Fruit fly (Drosophila melanogaster): ENCODE data around the gene CG32148.
A peak's percentile ranks its signal among the peaks of the same experiment; 100 is the strongest.

Gene CG32148

dm6 chr3L:15013957-15014692 is 9.2 kb upstream of the CG32148 start, which contains the start of gene Reck (continued):
- TF ChIP-seq bcd (GFP tag; optimal IDR thresholded peaks at IDR 0.05) (peak; percentile 77), CHES-1-like (GFP tag; optimal IDR thresholded peaks at IDR 0.05) (no peak), sd (tag; optimal IDR thresholded peaks at IDR 0.05) (peak; percentile 3), CG43689 (GFP tag; IDR thresholded peaks at IDR 0.05) (peak; percentile 48; the same call in 1 of the 2 replicates), lmd (GFP tag; IDR thresholded peaks at IDR 0.05) (peak; percentile 69), CG1602 (GFP tag; optimal IDR thresholded peaks at IDR 0.05) (peak; percentile 71), Bdp1 (GFP tag; optimal IDR thresholded peaks at IDR 0.05) (no peak), CG15696 (tag; optimal IDR thresholded peaks at IDR 0.05) (peak; percentile 69), nerfin-1 (tag; optimal IDR thresholded peaks at IDR 0.05) (peak; percentile 78), ato (GFP tag; IDR thresholded peaks at IDR 0.05; ENCODE audit: partially characterized antibody) (no peak), Mad (GFP tag; optimal IDR thresholded peaks at IDR 0.05) (peak; percentile 71), CG3847 (GFP tag; IDR thresholded peaks at IDR 0.05) (peak; percentile 34; the same call in 1 of the 2 replicates), CG30020 (tag; optimal IDR thresholded peaks at IDR 0.05) (no peak), D (optimal IDR thresholded peaks at IDR 0.05) (no peak), D (GFP tag; optimal IDR thresholded peaks at IDR 0.05) (peak; percentile 86), caup (GFP tag; optimal IDR thresholded peaks at IDR 0.05; ENCODE audit: severe bottlenecking) (peak; percentile 83), tio (GFP tag; optimal IDR thresholded peaks at IDR 0.05) (peak; percentile 83), sqz (GFP tag; optimal IDR thresholded peaks at IDR 0.05) (peak; percentile 74), unpg (GFP tag; optimal IDR thresholded peaks at IDR 0.05) (peak; percentile 91), otp (GFP tag; IDR thresholded peaks at IDR 0.05) (peak; percentile 79; the same call in 2 of the 3 replicates), CG6254 (GFP tag; optimal IDR thresholded peaks at IDR 0.05) (peak; percentile 90), Hey (tag; optimal IDR thresholded peaks at IDR 0.05) (no peak), CG12659 (GFP tag; optimal IDR thresholded peaks at IDR 0.05) (peak; percentile 73), en (GFP tag; optimal IDR thresholded peaks at IDR 0.05) (peak; percentile 39), hbn (GFP tag; IDR thresholded peaks at IDR 0.05; ENCODE audit: partially characterized antibody) (no peak), CG8944 (GFP tag; optimal IDR thresholded peaks at IDR 0.05) (peak; percentile 12), CG9817 (tag; optimal IDR thresholded peaks at IDR 0.05) (peak; percentile 58), CG30403 (GFP tag; optimal IDR thresholded peaks at IDR 0.05) (peak; percentile 82), CG11247 (GFP tag; IDR thresholded peaks at IDR 0.05) (peak; percentile 73), CG11456 (GFP tag; IDR thresholded peaks at IDR 0.05) (peak; percentile 81), scrt (GFP tag; optimal IDR thresholded peaks at IDR 0.05) (peak; percentile 74), Lim3 (GFP tag; IDR thresholded peaks at IDR 0.05) (no peak), amos (GFP tag; IDR thresholded peaks at IDR 0.05; ENCODE audit: partially characterized antibody) (no peak), CG16813 (GFP tag; IDR thresholded peaks at IDR 0.05; ENCODE audit: partially characterized antibody) (no peak), CG3838 (GFP tag; optimal IDR thresholded peaks at IDR 0.05) (peak; percentile 39), rib (GFP tag; IDR thresholded peaks at IDR 0.05) (no peak), vfl (GFP tag; optimal IDR thresholded peaks at IDR 0.05) (no peak), CG13894 (tag; optimal IDR thresholded peaks at IDR 0.05) (peak; percentile 25), Asciz (GFP tag; optimal IDR thresholded peaks at IDR 0.05) (peak; percentile 83), CG13624 (GFP tag; optimal IDR thresholded peaks at IDR 0.05) (peak; percentile 51), CG8290 (GFP tag; optimal IDR thresholded peaks at IDR 0.05) (peak; percentile 6), CG8290 (tag; optimal IDR thresholded peaks at IDR 0.05) (peak in 1 of 2 experiments; percentile 49), Side (GFP tag; optimal IDR thresholded peaks at IDR 0.05) (peak; percentile 25), p53 (GFP tag; optimal IDR thresholded peaks at IDR 0.05) (no peak), pros (GFP tag; optimal IDR thresholded peaks at IDR 0.05) (no peak), h (optimal IDR thresholded peaks at IDR 0.05) (no peak), tin (GFP tag; optimal IDR thresholded peaks at IDR 0.05) (peak; percentile 84), sc (optimal IDR thresholded peaks at IDR 0.05) (no peak), sc (GFP tag; optimal IDR thresholded peaks at IDR 0.05) (peak; percentile 52), Nf-YA (GFP tag; IDR thresholded peaks at IDR 0.05) (peak; percentile 78)

Data from whole organism, embryonic.